Comparison of ENCODE assay signal across 3 worm cellular contexts in genomic region chrIV:842095-842494, ce11.
TF ChIP-seq lines count a peak whose summit lies in the region.

Gene Y55F3BR.6 (minus strand): TSS chrIV:842126.

TF ChIP-seq in whole organism, L1 larva, 84 proteins besides CTCF, POLR2A, EP300 and RAD21:
- TF ChIP-seq rnt-1 (tag; optimal IDR thresholded peaks at IDR 0.05; lab: Kevin White, UChicago) (no peak), tlp-1 (tag; optimal IDR thresholded peaks at IDR 0.05; lab: Kevin White, UChicago) (no peak), dpl-1 (GFP tag; optimal IDR thresholded peaks at IDR 0.05; lab: Kevin White, UChicago) (peak; percentile 27 to 71 (median 57)), efl-1 (optimal IDR thresholded peaks at IDR 0.05; lab: Kevin White, UChicago) (peak; percentile 65 to 97), efl-1 (GFP tag; optimal IDR thresholded peaks at IDR 0.05 in 1 of 2; lab: Kevin White, UChicago) (peak; percentile 82 to 93), isw-1 (GFP tag; IDR thresholded peaks at IDR 0.05; lab: Robert Waterston, UW) (no peak), lin-35 (GFP tag; optimal IDR thresholded peaks at IDR 0.05; lab: Kevin White, UChicago) (peak; percentile 29 to 70), F16B12.6 (tag; optimal IDR thresholded peaks at IDR 0.05; lab: Kevin White, UChicago) (peak; percentile 58)

TF ChIP-seq in whole organism, L4 larva, 104 proteins besides CTCF, POLR2A, EP300 and RAD21:
- TF ChIP-seq daf-16 (GFP tag; optimal IDR thresholded peaks at IDR 0.05; lab: Kevin White, UChicago) (no peak), daf-16 (tag; optimal IDR thresholded peaks at IDR 0.05; lab: Kevin White, UChicago) (peak; percentile 12), dpl-1 (GFP tag; optimal IDR thresholded peaks at IDR 0.05; lab: Kevin White, UChicago) (peak; percentile 53), hif-1 (tag; optimal IDR thresholded peaks at IDR 0.05; lab: Kevin White, UChicago) (no peak), ama-1 (optimal IDR thresholded peaks at IDR 0.05; lab: Kevin White, UChicago) (no peak), daf-19 (GFP tag; conservative IDR thresholded peaks at IDR 0.05; lab: Robert Waterston, UW) (no peak)
TF ChIP-seq in whole organism, L4 larva: peak in this region for 2.

TF ChIP-seq in whole organism, young adult, 124 proteins besides CTCF, POLR2A, EP300 and RAD21:
- TF ChIP-seq madf-3 (GFP tag; IDR thresholded peaks at IDR 0.05; lab: Robert Waterston, UW) = no peak
- TF ChIP-seq nhr-120 (GFP tag; IDR thresholded peaks at IDR 0.05; lab: Robert Waterston, UW) = no peak
- TF ChIP-seq madf-10 (tag; optimal IDR thresholded peaks at IDR 0.05; lab: Kevin White, UChicago) = no peak
- TF ChIP-seq lsl-1 (GFP tag; optimal IDR thresholded peaks at IDR 0.05; lab: Kevin White, UChicago) = peak; percentile 27
- TF ChIP-seq dpl-1 (GFP tag; optimal IDR thresholded peaks at IDR 0.05; lab: Kevin White, UChicago) = peak; percentile 30
- TF ChIP-seq madf-6 (GFP tag; IDR thresholded peaks at IDR 0.05; lab: Robert Waterston, UW) = peak; percentile 23; the same call in 1 of the 2 replicates
- no peak for TF ChIP-seq lir-1 (GFP tag; conservative IDR thresholded peaks at IDR 0.05; lab: Robert Waterston, UW)
- peak; percentile 61 for TF ChIP-seq efl-1 (GFP tag; optimal IDR thresholded peaks at IDR 0.05; lab: Kevin White, UChicago)
- no peak for TF ChIP-seq ztf-28 (GFP tag; IDR thresholded peaks at IDR 0.05; lab: Robert Waterston, UW)
- TF ChIP-seq lin-54 (GFP tag; optimal IDR thresholded peaks at IDR 0.05; lab: Kevin White, UChicago) = peak; percentile 79
